Fruit fly (Drosophila melanogaster) whole organism, embryonic: ENCODE data around the gene mthl9.

Experiments used
- CG1024 ChIP-seq: fragments of 200-800 bp; sonication (Bioruptor generic); IDR thresholded peaks from 2 replicates; pipeline ENCODE4 v1.3.6; 2022; ENCODE audit warnings: missing biosample characterization, missing genetic modification characterization
- CG10321 ChIP-seq: fragments of 200-800 bp; sonication (Bioruptor generic); IDR thresholded peaks from 2 replicates; pipeline ENCODE4 v1.3.6; 2022; ENCODE audit warnings: missing biosample characterization, missing genetic modification characterization
- CG10366 ChIP-seq: fragments of 200-800 bp; sonication (Bioruptor generic); IDR thresholded peaks from 2 replicates; pipeline ENCODE4 v1.3.6; 2022; ENCODE audit warnings: missing biosample characterization, missing genetic modification characterization
- CG12391 ChIP-seq: fragments of 200-800 bp; sonication (Bioruptor generic); optimal IDR thresholded peaks from 3 replicates; lab custom pipeline; 2018; ENCODE audit warnings: missing biosample characterization, mild to moderate bottlenecking, missing genetic modification characterization, moderate library complexity
- CG12769 ChIP-seq: fragments of 200-800 bp; sonication (Bioruptor generic); optimal IDR thresholded peaks from 2 replicates; lab custom pipeline; 2019; ENCODE audit warnings: missing biosample characterization, mild to moderate bottlenecking, missing genetic modification characterization, moderate library complexity
- CG12942 ChIP-seq: fragments of 200-800 bp; sonication (Bioruptor generic); optimal IDR thresholded peaks from 3 replicates; lab custom pipeline; 2016; ENCODE audit warnings: missing biosample characterization, missing genetic modification characterization
- CG13287 ChIP-seq: fragments of 200-800 bp; sonication (Bioruptor generic); IDR thresholded peaks from 2 replicates; pipeline ENCODE4 v1.3.6; 2022; ENCODE audit warnings: missing biosample characterization, missing genetic modification characterization; ENCODE audit not compliant: partially characterized antibody
- CG13424 ChIP-seq: fragments of 200-800 bp; sonication (Bioruptor generic); optimal IDR thresholded peaks from 2 replicates; lab custom pipeline; 2019; ENCODE audit warnings: missing biosample characterization, mild to moderate bottlenecking, missing genetic modification characterization, moderate library complexity
- CG13894 ChIP-seq: fragments of 200-800 bp; sonication (Bioruptor generic); optimal IDR thresholded peaks from 3 replicates; lab custom pipeline; 2018; ENCODE audit warnings: missing biosample characterization, mild to moderate bottlenecking, missing genetic modification characterization, moderate library complexity
- CG14441 ChIP-seq: fragments of 200-800 bp; sonication (Bioruptor generic); IDR thresholded peaks from 2 replicates; pipeline ENCODE4 v1.3.6; 2022; ENCODE audit warnings: missing biosample characterization, missing genetic modification characterization
- CG14667 ChIP-seq: fragments of 200-800 bp; sonication (Bioruptor generic); IDR thresholded peaks from 2 replicates; pipeline ENCODE4 v1.3.6; 2022; ENCODE audit warnings: missing biosample characterization, missing genetic modification characterization
- CG16815 ChIP-seq: fragments of 200-800 bp; sonication (Bioruptor generic); optimal IDR thresholded peaks from 3 replicates; lab custom pipeline; 2017; ENCODE audit warnings: missing biosample characterization, mild to moderate bottlenecking, missing genetic modification characterization
- CG17829 ChIP-seq: fragments of 200-800 bp; optimal IDR thresholded peaks from 2 replicates; lab custom pipeline; 2019; ENCODE audit warnings: missing biosample characterization, mild to moderate bottlenecking, missing genetic modification characterization, moderate library complexity
- CG3847 ChIP-seq: fragments of 200-800 bp; sonication (Bioruptor generic); IDR thresholded peaks from 2 replicates; pipeline ENCODE4 v1.3.6; 2022; ENCODE audit warnings: missing biosample characterization, missing genetic modification characterization
- CG4282 ChIP-seq: fragments of 200-800 bp; sonication (Bioruptor generic); optimal IDR thresholded peaks from 2 replicates; lab custom pipeline; 2016; ENCODE audit warnings: missing biosample characterization, missing genetic modification characterization
- CG4328 ChIP-seq: fragments of 200-800 bp; sonication (Bioruptor generic); optimal IDR thresholded peaks from 3 replicates; lab custom pipeline; 2017; ENCODE audit warnings: missing biosample characterization, missing genetic modification reagents, missing genetic modification characterization
- CG7839 ChIP-seq: fragments of 200-800 bp; sonication (Bioruptor generic); optimal IDR thresholded peaks from 3 replicates; lab custom pipeline; 2018; ENCODE audit warnings: missing biosample characterization, mild to moderate bottlenecking, missing genetic modification characterization, moderate library complexity
- CG9817 ChIP-seq: fragments of 200-800 bp; sonication (Bioruptor generic); optimal IDR thresholded peaks from 2 replicates; lab custom pipeline; 2018; ENCODE audit warnings: missing biosample characterization, mild to moderate bottlenecking, missing genetic modification characterization, moderate library complexity
- Dbx ChIP-seq: fragments of 200-800 bp; sonication (Bioruptor generic); IDR thresholded peaks from 3 replicates; pipeline ENCODE4 v1.3.6; 2022; ENCODE audit warnings: missing biosample characterization, missing genetic modification characterization
- Ets65A ChIP-seq: fragments of 200-800 bp; sonication (Bioruptor generic); peaks from one replicate; lab custom pipeline; 2016; ENCODE audit warnings: missing biosample characterization, missing genetic modification characterization
- Fer1 ChIP-seq: fragments of 200-800 bp; sonication (Bioruptor generic); optimal IDR thresholded peaks from 2 replicates; lab custom pipeline; 2017; ENCODE audit warnings: missing biosample characterization, mild to moderate bottlenecking, missing genetic modification characterization
- Gug ChIP-seq: fragments of 200-800 bp; sonication (Bioruptor generic); IDR thresholded peaks from 4 replicates; pipeline ENCODE4 v1.3.6; 2022; ENCODE audit warnings: missing biosample characterization, missing genetic modification characterization
- Oaz ChIP-seq: fragments of 200-800 bp; sonication (Bioruptor generic); IDR thresholded peaks from 2 replicates; pipeline ENCODE4 v1.3.6; 2022; ENCODE audit warnings: missing biosample characterization, missing genetic modification characterization
- Pdp1 ChIP-seq, 2 experiments: fragments of 200-800 bp; sonication (Bioruptor generic); optimal IDR thresholded peaks; 3 replicates each; lab custom pipeline; 2016; ENCODE audit warnings: missing biosample characterization in 2 of 2, missing genetic modification characterization in 2 of 2, mild to moderate bottlenecking in 1 of 2, moderate library complexity in 1 of 2
- Sry-β ChIP-seq: fragments of 200-800 bp; sonication (Bioruptor generic); optimal IDR thresholded peaks from 2 replicates; lab custom pipeline; 2018; ENCODE audit warnings: missing biosample characterization, mild to moderate bottlenecking, missing genetic modification characterization, moderate library complexity
- Usf ChIP-seq: fragments of 200-800 bp; sonication (Bioruptor generic); optimal IDR thresholded peaks from 2 replicates; lab custom pipeline; 2017; ENCODE audit warnings: missing genotype, missing biosample characterization, missing genetic modification characterization
- amos ChIP-seq: fragments of 200-800 bp; sonication (Bioruptor generic); IDR thresholded peaks from 2 replicates; pipeline ENCODE4 v1.3.6; 2022; ENCODE audit warnings: missing biosample characterization, missing genetic modification characterization; ENCODE audit not compliant: partially characterized antibody
- dm ChIP-seq: fragments of 200-800 bp; sonication (Bioruptor generic); optimal IDR thresholded peaks from 3 replicates; lab custom pipeline; 2016; ENCODE audit warnings: missing biosample characterization, missing genetic modification characterization
- eve ChIP-seq, 2 experiments: fragments of >200 bp; optimal IDR thresholded peaks; 2 replicates each; lab custom pipeline; 2017; ENCODE audit warnings: missing biosample characterization in 2 of 2, missing genetic modification characterization in 2 of 2
- exex ChIP-seq: fragments of 200-800 bp; sonication (Bioruptor generic); optimal IDR thresholded peaks from 4 replicates; lab custom pipeline; 2018; ENCODE audit warnings: missing biosample characterization, mild to moderate bottlenecking, missing genetic modification characterization, moderate library complexity
- eyg ChIP-seq: fragments of 200-800 bp; sonication (Bioruptor generic); optimal IDR thresholded peaks from 3 replicates; lab custom pipeline; 2016; ENCODE audit warnings: missing biosample characterization, missing genetic modification characterization
- fd64A ChIP-seq: fragments of 200-800 bp; sonication (Bioruptor generic); optimal IDR thresholded peaks from 3 replicates; lab custom pipeline; 2018; ENCODE audit warnings: missing biosample characterization, mild to moderate bottlenecking, missing genetic modification characterization
- fd96Cb ChIP-seq: fragments of 200-800 bp; sonication (Bioruptor generic); optimal IDR thresholded peaks from 2 replicates; lab custom pipeline; 2018; ENCODE audit warnings: missing biosample characterization, mild to moderate bottlenecking, missing genetic modification characterization, moderate library complexity
- hkb ChIP-seq, 2 experiments: fragments of 200-800 bp in 1 of 2; fragments of >200 bp in 1 of 2; sonication (Bioruptor generic) in 1 of 2; IDR thresholded peaks in 1 of 2; optimal IDR thresholded peaks in 1 of 2; 2 replicates each; pipeline versions ENCODE4 v1.3.6 to Lab custom; 2017 to 2022; ENCODE audit warnings: missing biosample characterization in 1 of 2, missing genetic modification characterization in 1 of 2
- kay ChIP-seq: fragments of 200-800 bp; sonication (Bioruptor generic); optimal IDR thresholded peaks from 2 replicates; lab custom pipeline; 2016; ENCODE audit warnings: missing biosample characterization, missing genetic modification characterization
- lab ChIP-seq: fragments of 200-800 bp; sonication (Bioruptor generic); optimal IDR thresholded peaks from 3 replicates; lab custom pipeline; 2017; ENCODE audit warnings: missing biosample characterization, missing genetic modification characterization, mild to moderate bottlenecking, moderate library complexity, missing genetic modification reagents
- lilli ChIP-seq: fragments of 200-800 bp; sonication (Bioruptor generic); optimal IDR thresholded peaks from 3 replicates; lab custom pipeline; 2016; ENCODE audit warnings: missing biosample characterization, missing genetic modification characterization
- mirr ChIP-seq: fragments of 200-800 bp; sonication (Bioruptor generic); optimal IDR thresholded peaks from 3 replicates; lab custom pipeline; 2018; ENCODE audit warnings: missing biosample characterization, mild to moderate bottlenecking, missing genetic modification characterization
- nerfin-2 ChIP-seq: fragments of 200-800 bp; sonication (Bioruptor generic); IDR thresholded peaks from 2 replicates; pipeline ENCODE4 v1.3.6; 2022; ENCODE audit warnings: missing biosample characterization, missing genetic modification characterization; ENCODE audit not compliant: partially characterized antibody
- p53 ChIP-seq: fragments of 200-800 bp; sonication (Bioruptor generic); optimal IDR thresholded peaks from 2 replicates; lab custom pipeline; 2016; ENCODE audit warnings: missing biosample characterization, missing genetic modification characterization
- tna ChIP-seq: fragments of 200-800 bp; sonication (Bioruptor generic); IDR thresholded peaks from 2 replicates; pipeline ENCODE4 v1.3.6; 2022; ENCODE audit warnings: missing biosample characterization, missing genetic modification characterization; ENCODE audit not compliant: partially characterized antibody
- wdn ChIP-seq: fragments of 200-800 bp; sonication (Bioruptor generic); IDR thresholded peaks from 2 replicates; pipeline ENCODE4 v1.3.6; 2022; ENCODE audit warnings: missing biosample characterization, missing genetic modification characterization
- yki ChIP-seq: fragments of >200 bp; optimal IDR thresholded peaks from 3 replicates; lab custom pipeline; 2018

The mthl9 gene

DNA sequence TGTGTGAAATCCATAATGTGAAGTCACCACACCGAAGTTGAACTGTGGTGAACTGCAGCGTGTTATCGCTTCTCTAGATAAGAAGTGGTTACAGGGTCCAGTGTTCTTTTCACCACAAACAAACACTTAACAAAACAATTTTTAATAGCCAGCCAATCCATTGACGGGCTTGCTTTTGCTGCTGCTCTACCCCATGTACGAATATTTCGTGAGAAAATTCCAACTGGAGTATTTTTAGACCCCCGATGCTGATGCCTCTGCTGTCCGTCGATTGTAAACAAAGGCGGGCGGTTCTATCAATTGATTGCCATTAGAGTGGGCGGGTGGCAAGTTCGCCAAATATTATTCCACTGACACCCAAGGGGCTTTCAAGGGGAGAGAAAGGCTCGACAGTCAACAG, 7.0 kb upstream of the mthl9 start (continued):
- TF ChIP-seq CG1024 (no peak), yki (lab: Kevin White, UChicago) (no peak), wdn (GFP tag; lab: Robert Waterston, UW) (0 out of 2 replicates have a peak, but pooled peaks have one; percentile 19), CG13424 (tag; lab: Kevin White, UChicago) (no peak), tna (GFP tag; lab: Robert Waterston, UW) (no peak), Gug (no peak), CG13287 (GFP tag; lab: Robert Waterston, UW) (0 out of 2 replicates have a peak, but pooled peaks have one; percentile 12), CG17829 (peak; percentile 4), lab (GFP tag; lab: Kevin White, UChicago) (peak; percentile 58), Dbx (GFP tag; lab: Robert Waterston, UW) (peak; percentile 48; the same call in 1 of the 3 replicates), amos (no peak), fd96Cb (tag; lab: Kevin White, UChicago) (no peak), CG16815 (GFP tag; lab: Kevin White, UChicago) (no peak), CG12391 (no peak), CG4282 (no peak), exex (peak; percentile 30), CG3847 (GFP tag; lab: Robert Waterston, UW) (peak; percentile 16; the same call in 1 of the 2 replicates), CG14667 (GFP tag; lab: Robert Waterston, UW) (no peak), Oaz (GFP tag; lab: Robert Waterston, UW) (no peak), dm (GFP tag; lab: Kevin White, UChicago) (no peak), p53 (GFP tag; lab: Kevin White, UChicago) (no peak), CG4328 (GFP tag; lab: Kevin White, UChicago) (no peak), Pdp1 (GFP tag; optimal IDR thresholded peaks at IDR 0.05; lab: Kevin White, UChicago) (peak in 1 of 2 experiments; percentile 29), CG7839 (tag; lab: Kevin White, UChicago) (no peak), Sry-β (GFP tag; lab: Kevin White, UChicago) (no peak), mirr (peak; percentile 31), eve (GFP tag; optimal IDR thresholded peaks at IDR 0.05; lab: Kevin White, UChicago) (no peak), CG10321 (GFP tag; lab: Robert Waterston, UW) (no peak), Usf (GFP tag; lab: Kevin White, UChicago) (no peak), CG12942 (GFP tag; lab: Kevin White, UChicago) (no peak), CG13894 (tag; lab: Kevin White, UChicago) (peak; percentile 65), CG12769 (tag; lab: Kevin White, UChicago) (peak; percentile 50), lilli (no peak), eyg (GFP tag; lab: Kevin White, UChicago) (no peak), fd64A (GFP tag; lab: Kevin White, UChicago) (no peak), kay (no peak), CG14441 (GFP tag; lab: Robert Waterston, UW) (0 out of 2 replicates have a peak, but pooled peaks have one; percentile 10), hkb (optimal IDR thresholded peaks at IDR 0.05; lab: Kevin White, UChicago) (no peak), hkb (GFP tag; IDR thresholded peaks at IDR 0.05; lab: Robert Waterston, UW) (peak; percentile 39; the same call in 1 of the 2 replicates), CG10366 (GFP tag; lab: Robert Waterston, UW) (peak; percentile 82), Ets65A (GFP tag; lab: Kevin White, UChicago) (peak; percentile 57), CG9817 (peak; percentile 5), nerfin-2 (GFP tag; lab: Robert Waterston, UW) (no peak), Fer1 (GFP tag; lab: Kevin White, UChicago) (peak; percentile 44)
